Fruit fly (Drosophila melanogaster): Measurements from ENCODE around the gene ENGase.

Gene ENGase

dm6 chrX:17472930-17473668, 49.7 kb downstream of the ENGase start:
- TF ChIP-seq CG17801 (GFP tag; optimal IDR thresholded peaks at IDR 0.05; ENCODE audit: partially characterized antibody), result no peak

- no peak for TF ChIP-seq CG17801 (GFP tag; optimal IDR thresholded peaks at IDR 0.05; ENCODE audit: partially characterized antibody)
Observed at dm6 chrX:17473879-17474278, 50.5 kb downstream of the ENGase start.

dm6 chrX:17476999-17477398, 53.6 kb downstream of the ENGase start:
- no peak for TF ChIP-seq CG17801 (GFP tag; optimal IDR thresholded peaks at IDR 0.05; ENCODE audit: partially characterized antibody)
